Worm (Caenorhabditis elegans) whole organism, L4 larva: ENCODE results near the gene K09A9.6.

Experiments used
- F10B5.3 ChIP-seq: sonication (generic microtip); optimal IDR thresholded peaks from 2 replicates; lab custom pipeline; 2016; ENCODE audit warnings: mild to moderate bottlenecking, missing genetic modification characterization, missing compliant biosample characterization
- F26F4.8 ChIP-seq: fragments of 200-800 bp; sonication (Bioruptor generic); conservative IDR thresholded peaks from 2 replicates; pipeline ENCODE4 v1.3.6; 2022; ENCODE audit warnings: missing genetic modification characterization, missing compliant biosample characterization
- F49E8.2 ChIP-seq: sonication (generic microtip); optimal IDR thresholded peaks from 2 replicates; lab custom pipeline; 2016; ENCODE audit warnings: missing compliant biosample characterization, mild to moderate bottlenecking, missing genetic modification characterization, borderline replicate concordance
- R02D3.7 ChIP-seq: fragments of 150-350 bp; sonication (generic microtip); optimal IDR thresholded peaks from 3 replicates; lab custom pipeline; 2014; ENCODE audit warnings: missing biosample characterization, missing genetic modification characterization
- T26A8.4 ChIP-seq: fragments of 200-800 bp; sonication (Bioruptor generic); IDR thresholded peaks from 2 replicates; pipeline ENCODE4 v1.3.6; 2022; ENCODE audit warnings: missing genetic modification characterization, missing compliant biosample characterization
- Y5F2A.4 ChIP-seq: fragments of 200-800 bp; sonication (Bioruptor generic); optimal IDR thresholded peaks from 2 replicates; lab custom pipeline; 2018; ENCODE audit warnings: mild to moderate bottlenecking, missing genetic modification characterization, missing compliant biosample characterization
- Y75B8A.6 ChIP-seq: fragments of 200-800 bp; sonication (Bioruptor generic); IDR thresholded peaks from 2 replicates; pipeline ENCODE4 v1.3.6; 2022; ENCODE audit warnings: missing genetic modification reagents, missing genetic modification characterization, missing compliant biosample characterization
- ZK337.2 ChIP-seq: fragments of 200-800 bp; sonication (Bioruptor generic); IDR thresholded peaks from 2 replicates; pipeline ENCODE4 v1.3.6; 2022; ENCODE audit warnings: missing genetic modification reagents, missing genetic modification characterization, missing compliant biosample characterization
- aly-2 ChIP-seq: sonication (generic microtip); optimal IDR thresholded peaks from 2 replicates; lab custom pipeline; 2018; ENCODE audit warnings: missing biosample characterization, missing genetic modification characterization
- ceh-20 ChIP-seq: fragments of 200-800 bp; sonication (Bioruptor generic); IDR thresholded peaks from 2 replicates; pipeline ENCODE4 v1.3.6; 2022; ENCODE audit warnings: missing genetic modification reagents, missing genetic modification characterization, missing compliant biosample characterization
- ceh-28 ChIP-seq: fragments of 150-350 bp; optimal IDR thresholded peaks from 2 replicates; lab custom pipeline; 2014; ENCODE audit warnings: missing biosample characterization, missing genetic modification reagents, missing genetic modification characterization
- ceh-62 ChIP-seq: sonication (generic microtip); optimal IDR thresholded peaks from 2 replicates; lab custom pipeline; 2017; ENCODE audit warnings: missing biosample characterization, missing genetic modification characterization
- ceh-82 ChIP-seq: sonication (generic microtip); optimal IDR thresholded peaks from 2 replicates; lab custom pipeline; 2017; ENCODE audit warnings: missing biosample characterization, missing genetic modification characterization
- cey-2 ChIP-seq: sonication (generic microtip); optimal IDR thresholded peaks from 3 replicates; lab custom pipeline; 2017; ENCODE audit warnings: missing genetic modification characterization, mild to moderate bottlenecking, missing compliant biosample characterization, antibody characterized with exemption, borderline replicate concordance; ENCODE audit not compliant: insufficient read depth
- ctbp-1 ChIP-seq: fragments of 200-800 bp; sonication (Bioruptor generic); IDR thresholded peaks from 2 replicates; pipeline ENCODE4 v1.3.6; 2022; ENCODE audit warnings: missing genetic modification reagents, missing genetic modification characterization, missing compliant biosample characterization
- daf-19 ChIP-seq: fragments of 200-800 bp; sonication (Bioruptor generic); conservative IDR thresholded peaks from 2 replicates; pipeline ENCODE4 v1.3.6; 2022; ENCODE audit warnings: missing genetic modification characterization, missing compliant biosample characterization
- daf-8 ChIP-seq: fragments of 200-800 bp; sonication (Bioruptor generic); IDR thresholded peaks from 2 replicates; pipeline ENCODE4 v1.3.6; 2022; ENCODE audit warnings: missing genetic modification characterization, missing compliant biosample characterization
- dmd-6 ChIP-seq: fragments of 200-800 bp; sonication (Bioruptor generic); IDR thresholded peaks from 2 replicates; pipeline ENCODE4 v1.3.6; 2022; ENCODE audit warnings: missing genetic modification reagents, missing genetic modification characterization, missing compliant biosample characterization
- dmd-8 ChIP-seq: fragments of 200-800 bp; sonication (Bioruptor generic); IDR thresholded peaks from 2 replicates; pipeline ENCODE4 v1.3.6; 2022; ENCODE audit warnings: missing genetic modification characterization, missing compliant biosample characterization
- dpl-1 ChIP-seq: fragments of 150-350 bp; optimal IDR thresholded peaks from 2 replicates; lab custom pipeline; 2014; ENCODE audit warnings: missing biosample characterization, missing genetic modification reagents, missing genetic modification characterization
- dve-1 ChIP-seq: sonication (generic microtip); optimal IDR thresholded peaks from 2 replicates; lab custom pipeline; 2017; ENCODE audit warnings: antibody characterized with exemption, mild to moderate bottlenecking, missing genetic modification characterization, missing compliant biosample characterization; ENCODE audit not compliant: insufficient read depth
- gei-8 ChIP-seq: fragments of 200-800 bp; sonication (Bioruptor generic); optimal IDR thresholded peaks from 2 replicates; lab custom pipeline; 2018; ENCODE audit warnings: mild to moderate bottlenecking, missing genetic modification characterization, missing compliant biosample characterization
- hif-1 ChIP-seq, 2 experiments: sonication (generic microtip); optimal IDR thresholded peaks; 2 replicates each; lab custom pipeline; 2016 to 2017; ENCODE audit warnings: missing compliant biosample characterization in 2 of 2, missing genetic modification characterization in 2 of 2, missing genetic modification reagents in 2 of 2, missing genotype in 2 of 2, mild to moderate bottlenecking in 1 of 2
- lir-3 ChIP-seq: sonication (generic microtip); optimal IDR thresholded peaks from 2 replicates; lab custom pipeline; 2016; ENCODE audit warnings: mild to moderate bottlenecking, missing genetic modification characterization, missing compliant biosample characterization
- mxl-2 ChIP-seq: fragments of 200-800 bp; sonication (Bioruptor generic); conservative IDR thresholded peaks from 2 replicates; pipeline ENCODE4 v1.3.6; 2022; ENCODE audit warnings: missing genetic modification reagents, missing genetic modification characterization, missing compliant biosample characterization
- nhr-41 ChIP-seq: fragments of 200-800 bp; sonication (Bioruptor generic); IDR thresholded peaks from 2 replicates; pipeline ENCODE4 v1.3.6; 2022; ENCODE audit warnings: missing genetic modification reagents, missing genetic modification characterization, missing compliant biosample characterization
- nhr-6 ChIP-seq: fragments of 150-350 bp; optimal IDR thresholded peaks from 2 replicates; lab custom pipeline; 2014; ENCODE audit warnings: missing biosample characterization, missing genetic modification characterization
- nhr-77 ChIP-seq: fragments of 150-350 bp; optimal IDR thresholded peaks from 2 replicates; lab custom pipeline; 2014; ENCODE audit warnings: missing biosample characterization, missing genetic modification characterization
- php-3 ChIP-seq: fragments of 200-800 bp; sonication (Bioruptor generic); IDR thresholded peaks from 2 replicates; pipeline ENCODE4 v1.3.6; 2022; ENCODE audit warnings: missing genetic modification reagents, missing genetic modification characterization, missing compliant biosample characterization
- pqm-1 ChIP-seq: sonication (generic microtip); optimal IDR thresholded peaks from 2 replicates; lab custom pipeline; 2017; ENCODE audit warnings: missing biosample characterization, missing genetic modification characterization
- saeg-2 ChIP-seq: fragments of 200-800 bp; sonication (Bioruptor generic); IDR thresholded peaks from 2 replicates; pipeline ENCODE4 v1.3.6; 2022; ENCODE audit warnings: missing genetic modification reagents, missing genetic modification characterization, missing compliant biosample characterization
- sdz-12 ChIP-seq: fragments of 200-800 bp; sonication (Bioruptor generic); optimal IDR thresholded peaks from 2 replicates; lab custom pipeline; 2018; ENCODE audit warnings: mild to moderate bottlenecking, missing genetic modification characterization, missing compliant biosample characterization
- skn-1 ChIP-seq: fragments of 150-350 bp; optimal IDR thresholded peaks from 2 replicates; lab custom pipeline; 2014; ENCODE audit warnings: missing biosample characterization, missing genetic modification characterization
- spr-1 ChIP-seq: sonication (generic microtip); optimal IDR thresholded peaks from 2 replicates; lab custom pipeline; 2016; ENCODE audit warnings: mild to moderate bottlenecking, missing genetic modification characterization, missing compliant biosample characterization
- spr-3 ChIP-seq: fragments of 200-800 bp; sonication (Bioruptor generic); optimal IDR thresholded peaks from 2 replicates; lab custom pipeline; 2018; ENCODE audit warnings: mild to moderate bottlenecking, missing genetic modification characterization, missing compliant biosample characterization
- tra-1 ChIP-seq: fragments of 200-800 bp; sonication (Bioruptor generic); IDR thresholded peaks from 2 replicates; pipeline ENCODE4 v1.3.6; 2022; ENCODE audit warnings: missing genetic modification reagents, missing genetic modification characterization, missing compliant biosample characterization
- unc-130 ChIP-seq: sonication (generic microtip); optimal IDR thresholded peaks from 2 replicates; lab custom pipeline; 2016; ENCODE audit warnings: missing genetic modification reagents, missing genetic modification characterization, missing compliant biosample characterization
- unc-62 ChIP-seq, 3 experiments: fragments of 150-350 bp in 1 of 3; sonication (generic microtip); optimal IDR thresholded peaks in 2 of 3; peaks in 1 of 3; 1 replicate in 1 of 3; 2 replicates in 2 of 3; lab custom pipeline; 2014 to 2017; ENCODE audit warnings: missing biosample characterization in 3 of 3, missing genetic modification characterization in 3 of 3, missing genetic modification reagents in 3 of 3, missing genotype in 1 of 3
- zfp-2 ChIP-seq: sonication (generic microtip); optimal IDR thresholded peaks from 2 replicates; lab custom pipeline; 2016; ENCODE audit warnings: mild to moderate bottlenecking, missing genetic modification characterization, missing compliant biosample characterization
- zip-11 ChIP-seq: fragments of 200-800 bp; sonication (Bioruptor generic); IDR thresholded peaks from 2 replicates; pipeline ENCODE4 v1.3.6; 2022; ENCODE audit warnings: missing genetic modification characterization, missing compliant biosample characterization
- ztf-11 ChIP-seq: fragments of 150-350 bp; optimal IDR thresholded peaks from 2 replicates; lab custom pipeline; 2014; ENCODE audit warnings: missing biosample characterization, missing genetic modification characterization

K09A9.6 gene

ce11 chrX:15567986-15568940, 8.8 kb upstream of the K09A9.6 start, which contains the start of gene dyn-1 (continued):
- peak in 1 of 2 experiments; percentile 48 for TF ChIP-seq hif-1 (tag; optimal IDR thresholded peaks at IDR 0.05; lab: Kevin White, UChicago)
- TF ChIP-seq dmd-8, result no peak
- no peak for TF ChIP-seq mxl-2 (GFP tag; lab: Robert Waterston, UW)
- no peak for TF ChIP-seq Y75B8A.6 (GFP tag; lab: Robert Waterston, UW)
- 0 out of 2 replicates have a peak, but pooled peaks have one; percentile 52 for TF ChIP-seq ceh-20 (GFP tag; lab: Robert Waterston, UW)
- no peak for TF ChIP-seq tra-1 (GFP tag; lab: Robert Waterston, UW)
- no peak for TF ChIP-seq R02D3.7 (tag; lab: Kevin White, UChicago)
- no peak for TF ChIP-seq ztf-11
- TF ChIP-seq unc-62 (GFP tag; optimal IDR thresholded peaks at IDR 0.05 in 1 of 2; lab: Kevin White, UChicago), result no peak
- no peak for TF ChIP-seq unc-62 (tag; optimal IDR thresholded peaks at IDR 0.05; lab: Kevin White, UChicago)
- TF ChIP-seq ceh-82 (tag; lab: Kevin White, UChicago), result no peak
- TF ChIP-seq unc-130 (GFP tag; lab: Kevin White, UChicago), result no peak
- TF ChIP-seq ceh-62, result no peak
- TF ChIP-seq F26F4.8 (GFP tag; lab: Robert Waterston, UW), result no peak
- TF ChIP-seq sdz-12, result no peak
- peak; percentile 58 for TF ChIP-seq dpl-1 (GFP tag; lab: Kevin White, UChicago)
- no peak for TF ChIP-seq ceh-28 (tag; lab: Kevin White, UChicago)
- TF ChIP-seq cey-2 (tag; lab: Kevin White, UChicago), result no peak
- TF ChIP-seq daf-19 (GFP tag; lab: Robert Waterston, UW), result no peak
- TF ChIP-seq ctbp-1, result 0 out of 2 replicates have a peak, but pooled peaks have one; percentile 21
- 0 out of 2 replicates have a peak, but pooled peaks have one; percentile 40 for TF ChIP-seq T26A8.4 (GFP tag; lab: Robert Waterston, UW)
- TF ChIP-seq dmd-6 (GFP tag; lab: Robert Waterston, UW), result peak; percentile 64
- TF ChIP-seq php-3 (GFP tag; lab: Robert Waterston, UW), result peak; percentile 61; the same call in 1 of the 2 replicates
- TF ChIP-seq daf-8 (GFP tag; lab: Robert Waterston, UW), result no peak
- TF ChIP-seq zfp-2 (tag; lab: Kevin White, UChicago), result no peak
- TF ChIP-seq nhr-77 (tag; lab: Kevin White, UChicago), result peak; percentile 81
- TF ChIP-seq ZK337.2 (GFP tag; lab: Robert Waterston, UW), result no peak
- TF ChIP-seq lir-3, result peak; percentile 43
- peak; percentile 82 for TF ChIP-seq dve-1
- TF ChIP-seq spr-3 (GFP tag; lab: Kevin White, UChicago), result no peak
- no peak for TF ChIP-seq Y5F2A.4 (GFP tag; lab: Kevin White, UChicago)
- TF ChIP-seq aly-2 (tag; lab: Kevin White, UChicago), result no peak
- TF ChIP-seq spr-1, result peak; percentile 82
- TF ChIP-seq saeg-2 (GFP tag; lab: Robert Waterston, UW), result no peak
- TF ChIP-seq F49E8.2 (tag; lab: Kevin White, UChicago), result no peak
- no peak for TF ChIP-seq nhr-6 (tag; lab: Kevin White, UChicago)
- no peak for TF ChIP-seq pqm-1
- no peak for TF ChIP-seq F10B5.3
- 0 out of 2 replicates have a peak, but pooled peaks have one; percentile 10 for TF ChIP-seq nhr-41 (GFP tag; lab: Robert Waterston, UW)
- TF ChIP-seq zip-11 (GFP tag; lab: Robert Waterston, UW), result no peak
- TF ChIP-seq gei-8 (GFP tag; lab: Kevin White, UChicago), result no peak
- TF ChIP-seq skn-1 (tag; lab: Kevin White, UChicago), result no peak
